Worm (Caenorhabditis elegans) whole organism, L1 larva: ENCODE results near the gene C37C3.1.

ENCODE experiments used
- ceh-8 ChIP-seq: fragments of 200-800 bp; sonication (Bioruptor generic); optimal IDR thresholded peaks from 2 replicates; lab custom pipeline; 2018; ENCODE audit warnings: mild to moderate bottlenecking, missing genetic modification characterization, moderate library complexity, missing compliant biosample characterization
- ets-5 ChIP-seq: fragments of 200-800 bp; sonication (Bioruptor generic); IDR thresholded peaks from 2 replicates; pipeline ENCODE4 v1.3.6; 2022; ENCODE audit warnings: missing genetic modification characterization, missing compliant biosample characterization
- fkh-8 ChIP-seq: sonication (generic microtip); optimal IDR thresholded peaks from 2 replicates; lab custom pipeline; 2016; ENCODE audit warnings: mild to moderate bottlenecking, missing genetic modification characterization, missing compliant biosample characterization
- lin-14 ChIP-seq: fragments of 200-800 bp; sonication (Bioruptor generic); optimal IDR thresholded peaks from 2 replicates; lab custom pipeline; 2018; ENCODE audit warnings: mild to moderate bottlenecking, missing genetic modification characterization, moderate library complexity, missing compliant biosample characterization
- nhr-28 ChIP-seq: fragments of 150-350 bp; optimal IDR thresholded peaks from 2 replicates; lab custom pipeline; 2014; ENCODE audit warnings: missing biosample characterization, missing genetic modification characterization
- nhr-47 ChIP-seq: sonication (generic microtip); optimal IDR thresholded peaks from 2 replicates; lab custom pipeline; 2016; ENCODE audit warnings: mild to moderate bottlenecking, missing genetic modification characterization, moderate library complexity, missing compliant biosample characterization
- pqm-1 ChIP-seq: sonication (generic microtip); optimal IDR thresholded peaks from 3 replicates; lab custom pipeline; 2017; ENCODE audit warnings: missing biosample characterization, missing genetic modification characterization
- skn-1 ChIP-seq: fragments of 150-350 bp; optimal IDR thresholded peaks from 2 replicates; lab custom pipeline; 2014; ENCODE audit warnings: missing biosample characterization, missing genetic modification characterization
- snpc-4 ChIP-seq: fragments of 150-350 bp; optimal IDR thresholded peaks from 2 replicates; lab custom pipeline; 2014; ENCODE audit warnings: missing biosample characterization, missing genetic modification characterization
- ztf-11 ChIP-seq, 2 experiments: sonication (generic microtip); optimal IDR thresholded peaks; 2 replicates each; lab custom pipeline; 2016 to 2017; ENCODE audit warnings: missing genetic modification characterization in 2 of 2, missing biosample characterization in 1 of 2, missing compliant biosample characterization in 1 of 2

- TF ChIP-seq snpc-4 (tag; lab: Kevin White, UChicago) (no peak), skn-1 (tag; lab: Kevin White, UChicago) (no peak), pqm-1 (tag; lab: Kevin White, UChicago) (no peak), nhr-28 (tag; lab: Kevin White, UChicago) (no peak), ceh-8 (GFP tag; lab: Kevin White, UChicago) (no peak), ets-5 (GFP tag; lab: Robert Waterston, UW) (no peak), fkh-8 (no peak), lin-14 (GFP tag; lab: Kevin White, UChicago) (no peak), ztf-11 (tag; optimal IDR thresholded peaks at IDR 0.05; lab: Kevin White, UChicago) (no peak), nhr-47 (tag; lab: Kevin White, UChicago) (no peak)
These were observed 12.9 kb downstream of the C37C3.1 start, which contains the start of gene nipi-4 for ce11 chrV:7870707-7871106.
